Worm (Caenorhabditis elegans) whole organism, late embryonic: Measurements from ENCODE around the gene C25D7.16.

ENCODE experiments used
- C38D4.7 ChIP-seq: fragments of 200-800 bp; sonication (Bioruptor generic); optimal IDR thresholded peaks from 2 replicates; lab custom pipeline; 2018; ENCODE audit warnings: mild to moderate bottlenecking, missing genetic modification characterization, moderate library complexity, missing compliant biosample characterization
- F13H6.1 ChIP-seq: sonication (generic microtip); optimal IDR thresholded peaks from 2 replicates; lab custom pipeline; 2016; ENCODE audit warnings: missing genetic modification characterization, missing compliant biosample characterization
- K02D7.2 ChIP-seq: sonication (generic microtip); optimal IDR thresholded peaks from 2 replicates; lab custom pipeline; 2017; ENCODE audit warnings: mild to moderate bottlenecking, missing genetic modification characterization, missing compliant biosample characterization
- T23F11.4 ChIP-seq: fragments of 200-800 bp; sonication (Bioruptor generic); optimal IDR thresholded peaks from 2 replicates; lab custom pipeline; 2018; ENCODE audit warnings: mild to moderate bottlenecking, missing genetic modification characterization, missing compliant biosample characterization
- ahr-1 ChIP-seq: sonication (generic microtip); optimal IDR thresholded peaks from 2 replicates; lab custom pipeline; 2016; ENCODE audit warnings: missing genetic modification characterization, missing compliant biosample characterization
- ceh-18 ChIP-seq: sonication (generic microtip); optimal IDR thresholded peaks from 2 replicates; lab custom pipeline; 2016; ENCODE audit warnings: missing genetic modification characterization, missing compliant biosample characterization
- ceh-2 ChIP-seq: sonication (generic microtip); optimal IDR thresholded peaks from 2 replicates; lab custom pipeline; 2016; ENCODE audit warnings: missing genotype, missing genetic modification characterization, missing compliant biosample characterization
- ceh-22 ChIP-seq: sonication (generic microtip); optimal IDR thresholded peaks from 2 replicates; lab custom pipeline; 2017; ENCODE audit warnings: missing biosample characterization, missing genetic modification characterization
- ceh-24 ChIP-seq: sonication (generic microtip); optimal IDR thresholded peaks from 2 replicates; lab custom pipeline; 2016; ENCODE audit warnings: mild to moderate bottlenecking, missing genetic modification characterization, missing compliant biosample characterization
- ceh-30 ChIP-seq: fragments of 150-350 bp; optimal IDR thresholded peaks from 2 replicates; lab custom pipeline; 2014; ENCODE audit warnings: missing biosample characterization, missing genetic modification characterization
- ceh-45 ChIP-seq: fragments of 200-800 bp; sonication (Bioruptor generic); IDR thresholded peaks from 2 replicates; pipeline ENCODE4 v1.3.6; 2022; ENCODE audit warnings: missing genetic modification reagents, missing genetic modification characterization, missing compliant biosample characterization
- ceh-48 ChIP-seq: sonication (generic microtip); optimal IDR thresholded peaks from 2 replicates; lab custom pipeline; 2016; ENCODE audit warnings: missing genetic modification characterization, inconsistent platforms, missing compliant biosample characterization
- ceh-6 ChIP-seq: fragments of 200-800 bp; sonication (Bioruptor generic); optimal IDR thresholded peaks from 2 replicates; lab custom pipeline; 2018; ENCODE audit warnings: mild to moderate bottlenecking, missing genetic modification characterization, missing compliant biosample characterization
- ceh-9 ChIP-seq: sonication (generic microtip); optimal IDR thresholded peaks from 2 replicates; lab custom pipeline; 2016; ENCODE audit warnings: mild to moderate bottlenecking, missing genetic modification characterization, inconsistent platforms, missing compliant biosample characterization
- dmd-4 ChIP-seq: sonication (generic microtip); optimal IDR thresholded peaks from 2 replicates; lab custom pipeline; 2016; ENCODE audit warnings: borderline replicate concordance, missing genetic modification characterization, missing compliant biosample characterization
- ets-4 ChIP-seq: sonication (generic microtip); optimal IDR thresholded peaks from 2 replicates; lab custom pipeline; 2016; ENCODE audit warnings: missing genetic modification characterization, missing compliant biosample characterization
- eyg-1 ChIP-seq: sonication (generic microtip); optimal IDR thresholded peaks from 2 replicates; lab custom pipeline; 2016; ENCODE audit warnings: missing genotype, missing genetic modification characterization, missing compliant biosample characterization
- fax-1 ChIP-seq: sonication (generic microtip); optimal IDR thresholded peaks from 2 replicates; lab custom pipeline; 2016; ENCODE audit warnings: missing genotype, missing genetic modification characterization, missing compliant biosample characterization
- fkh-6 ChIP-seq: sonication (generic microtip); optimal IDR thresholded peaks from 2 replicates; lab custom pipeline; 2016; ENCODE audit warnings: missing genetic modification characterization, missing compliant biosample characterization
- hlh-15 ChIP-seq: sonication (generic microtip); optimal IDR thresholded peaks from 2 replicates; lab custom pipeline; 2016; ENCODE audit warnings: missing genetic modification characterization, missing compliant biosample characterization
- hlh-8 ChIP-seq: sonication (generic microtip); optimal IDR thresholded peaks from 2 replicates; lab custom pipeline; 2016; ENCODE audit warnings: missing genotype, missing genetic modification characterization, missing compliant biosample characterization
- lim-6 ChIP-seq: sonication (generic microtip); optimal IDR thresholded peaks from 2 replicates; lab custom pipeline; 2016; ENCODE audit warnings: missing genetic modification characterization, missing compliant biosample characterization
- lin-11 ChIP-seq: fragments of 200-800 bp; sonication (Bioruptor generic); optimal IDR thresholded peaks from 2 replicates; lab custom pipeline; 2018; ENCODE audit warnings: mild to moderate bottlenecking, missing genetic modification characterization, missing compliant biosample characterization
- madf-2 ChIP-seq: sonication (generic microtip); optimal IDR thresholded peaks from 2 replicates; lab custom pipeline; 2017; ENCODE audit warnings: missing genetic modification characterization, missing compliant biosample characterization
- nhr-232 ChIP-seq: sonication (generic microtip); optimal IDR thresholded peaks from 2 replicates; lab custom pipeline; 2016; ENCODE audit warnings: missing genetic modification characterization, missing compliant biosample characterization
- npax-4 ChIP-seq: sonication (generic microtip); optimal IDR thresholded peaks from 2 replicates; lab custom pipeline; 2016; ENCODE audit warnings: missing genetic modification characterization, missing compliant biosample characterization
- pag-3 ChIP-seq: sonication (generic microtip); optimal IDR thresholded peaks from 2 replicates; lab custom pipeline; 2016; ENCODE audit warnings: missing compliant biosample characterization, missing genetic modification characterization, borderline replicate concordance
- pat-9 ChIP-seq: fragments of 200-800 bp; sonication (Bioruptor generic); optimal IDR thresholded peaks from 2 replicates; lab custom pipeline; 2018; ENCODE audit warnings: mild to moderate bottlenecking, missing genetic modification characterization, moderate library complexity, missing compliant biosample characterization
- pha-4 ChIP-seq: fragments of 150-350 bp; optimal IDR thresholded peaks from 2 replicates; lab custom pipeline; 2018; ENCODE audit warnings: missing biosample characterization, missing genetic modification reagents, missing genetic modification characterization
- ref-2 ChIP-seq: sonication (generic microtip); optimal IDR thresholded peaks from 2 replicates; lab custom pipeline; 2016; ENCODE audit warnings: missing genetic modification characterization, missing compliant biosample characterization
- rnt-1 ChIP-seq: sonication (generic microtip); optimal IDR thresholded peaks from 2 replicates; lab custom pipeline; 2016; ENCODE audit warnings: missing genetic modification characterization, missing compliant biosample characterization
- sdc-2 ChIP-seq: sonication (generic microtip); optimal IDR thresholded peaks from 2 replicates; lab custom pipeline; 2016; ENCODE audit warnings: missing genotype, missing genetic modification characterization, missing compliant biosample characterization
- sox-2 ChIP-seq: fragments of 200-800 bp; sonication (Bioruptor generic); IDR thresholded peaks from 2 replicates; pipeline ENCODE4 v1.3.6; 2022; ENCODE audit warnings: missing genetic modification reagents, missing genetic modification characterization, missing compliant biosample characterization
- sox-4 ChIP-seq: sonication (generic microtip); optimal IDR thresholded peaks from 2 replicates; lab custom pipeline; 2017; ENCODE audit warnings: mild to moderate bottlenecking, missing genetic modification characterization, inconsistent platforms, missing compliant biosample characterization
- tbx-2 ChIP-seq: sonication (generic microtip); optimal IDR thresholded peaks from 2 replicates; lab custom pipeline; 2016; ENCODE audit warnings: missing genetic modification characterization, missing compliant biosample characterization
- ttx-3 ChIP-seq: sonication (generic microtip); optimal IDR thresholded peaks from 2 replicates; lab custom pipeline; 2016; ENCODE audit warnings: missing genetic modification reagents, missing genetic modification characterization, missing compliant biosample characterization
- unc-42 ChIP-seq: sonication (generic microtip); optimal IDR thresholded peaks from 2 replicates; lab custom pipeline; 2016; ENCODE audit warnings: missing genotype, missing genetic modification characterization, missing compliant biosample characterization
- unc-86 ChIP-seq: sonication (generic microtip); optimal IDR thresholded peaks from 2 replicates; lab custom pipeline; 2016; ENCODE audit warnings: missing genetic modification characterization, missing compliant biosample characterization
- ztf-16 ChIP-seq: sonication (generic microtip); optimal IDR thresholded peaks from 2 replicates; lab custom pipeline; 2017; ENCODE audit warnings: missing genetic modification characterization, missing compliant biosample characterization

C25D7.16 gene

DNA sequence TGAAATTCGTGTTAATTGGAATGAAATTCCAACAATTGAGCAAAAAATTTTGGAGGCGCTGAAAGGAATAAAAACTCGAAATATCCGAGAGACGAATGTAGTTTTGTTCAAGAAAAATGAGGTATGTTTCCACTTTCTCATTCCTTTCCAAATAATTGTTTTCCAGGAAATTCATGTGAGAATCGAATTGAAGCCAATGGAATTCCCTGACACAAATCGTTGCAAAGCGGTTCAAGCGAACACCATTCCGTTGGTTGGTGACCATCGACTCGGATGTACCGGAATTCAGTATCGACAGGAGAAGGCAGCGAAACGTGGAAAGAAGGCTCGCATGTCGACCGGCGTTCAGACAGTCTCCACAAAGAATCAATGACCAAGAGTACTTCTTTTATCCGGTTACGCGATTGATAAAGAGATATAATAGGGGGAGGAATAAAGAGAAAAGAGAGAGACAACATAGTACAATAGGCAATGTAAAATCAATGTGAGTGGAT lies 420 bp downstream of the C25D7.16 start:
- TF ChIP-seq tbx-2 (tag; lab: Kevin White, UChicago), result no peak
- TF ChIP-seq sox-4, result no peak
- TF ChIP-seq ets-4 (tag; lab: Kevin White, UChicago), result no peak
- TF ChIP-seq unc-42 (tag; lab: Kevin White, UChicago), result no peak
- TF ChIP-seq ceh-48 (tag; lab: Kevin White, UChicago), result no peak
- no peak for TF ChIP-seq K02D7.2 (tag; lab: Kevin White, UChicago)
- no peak for TF ChIP-seq pat-9 (tag; lab: Kevin White, UChicago)
- TF ChIP-seq ceh-45, result no peak
- no peak for TF ChIP-seq F13H6.1 (tag; lab: Kevin White, UChicago)
- no peak for TF ChIP-seq hlh-15 (tag; lab: Kevin White, UChicago)
- TF ChIP-seq rnt-1 (tag; lab: Kevin White, UChicago), result no peak

DNA sequence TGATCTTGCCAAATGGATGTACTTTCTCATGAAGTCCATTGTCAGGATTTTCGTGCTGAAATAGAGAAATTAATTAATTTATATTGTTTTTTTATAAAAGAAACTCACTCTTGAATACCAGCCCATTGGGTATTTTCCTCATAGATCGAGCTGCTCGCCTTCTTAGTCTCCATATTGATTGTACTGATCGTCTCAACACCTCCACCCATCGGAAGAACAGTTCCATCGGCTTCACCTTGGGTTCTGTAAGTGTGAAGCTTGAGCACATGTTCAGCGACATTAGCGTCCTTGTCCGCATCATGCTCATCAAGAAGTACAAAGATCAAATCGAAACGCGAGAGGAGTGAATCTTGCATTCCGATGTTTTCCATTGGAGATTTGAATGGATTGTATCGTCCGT lies 1.8 kb downstream of the C25D7.16 start:
- no peak for TF ChIP-seq sdc-2 (tag; lab: Kevin White, UChicago)
- TF ChIP-seq nhr-232 (tag; lab: Kevin White, UChicago), result no peak
- TF ChIP-seq hlh-8 (tag; lab: Kevin White, UChicago), result no peak
- TF ChIP-seq tbx-2 (tag; lab: Kevin White, UChicago), result no peak
- no peak for TF ChIP-seq C38D4.7 (GFP tag; lab: Kevin White, UChicago)
- TF ChIP-seq T23F11.4 (GFP tag; lab: Kevin White, UChicago), result no peak
- no peak for TF ChIP-seq ceh-48 (tag; lab: Kevin White, UChicago)
- no peak for TF ChIP-seq fax-1
- no peak for TF ChIP-seq ceh-22 (tag; lab: Kevin White, UChicago)
- no peak for TF ChIP-seq ceh-30
- TF ChIP-seq unc-86 (tag; lab: Kevin White, UChicago), result no peak

- TF ChIP-seq ceh-9 (tag; lab: Kevin White, UChicago), result no peak
- TF ChIP-seq ref-2 (tag; lab: Kevin White, UChicago), result no peak
- TF ChIP-seq T23F11.4 (GFP tag; lab: Kevin White, UChicago), result no peak
- TF ChIP-seq fkh-6 (tag; lab: Kevin White, UChicago), result no peak
- TF ChIP-seq ceh-18, result no peak
- no peak for TF ChIP-seq tbx-2 (tag; lab: Kevin White, UChicago)
- TF ChIP-seq madf-2 (tag; lab: Kevin White, UChicago), result no peak
- no peak for TF ChIP-seq ceh-6 (GFP tag; lab: Kevin White, UChicago)
- TF ChIP-seq F13H6.1 (tag; lab: Kevin White, UChicago), result no peak
- no peak for TF ChIP-seq eyg-1 (tag; lab: Kevin White, UChicago)
- no peak for TF ChIP-seq sox-2 (GFP tag; lab: Robert Waterston, UW)
- no peak for TF ChIP-seq npax-4
- no peak for TF ChIP-seq ahr-1
- TF ChIP-seq ttx-3 (tag; lab: Kevin White, UChicago), result no peak
- no peak for TF ChIP-seq pha-4 (tag; lab: Kevin White, UChicago)
- no peak for TF ChIP-seq ceh-24
These were observed 2.5 kb downstream of the C25D7.16 start for ce11 chrV:15058423-15058822.

- TF ChIP-seq dmd-4 (tag; lab: Kevin White, UChicago) (no peak), ceh-2 (tag; lab: Kevin White, UChicago) (no peak), lin-11 (tag; lab: Kevin White, UChicago) (no peak), eyg-1 (tag; lab: Kevin White, UChicago) (no peak), ets-4 (tag; lab: Kevin White, UChicago) (no peak), lim-6 (tag; lab: Kevin White, UChicago) (no peak), ztf-16 (tag; lab: Kevin White, UChicago) (no peak), pag-3 (tag; lab: Kevin White, UChicago) (no peak)
These were observed 3.0 kb downstream of the C25D7.16 start for ce11 chrV:15058965-15059364.
